Worm (Caenorhabditis elegans): ENCODE results near the gene nhr-238.

- TF ChIP-seq med-1 (GFP tag; optimal IDR thresholded peaks at IDR 0.05; ENCODE audit: insufficient read depth) (no peak), ref-1 (GFP tag; conservative IDR thresholded peaks at IDR 0.05) (no peak), flt-1 (GFP tag; IDR thresholded peaks at IDR 0.05) (no peak), T22C8.4 (GFP tag; IDR thresholded peaks at IDR 0.05) (no peak), cog-1 (tag; optimal IDR thresholded peaks at IDR 0.05) (no peak), tab-1 (GFP tag; IDR thresholded peaks at IDR 0.05) (no peak), ztf-29 (GFP tag; IDR thresholded peaks at IDR 0.05) (no peak), ztf-23 (GFP tag; IDR thresholded peaks at IDR 0.05) (no peak)
These were observed 2.5 kb upstream of the nhr-238 start, which contains the start of gene irld-17 for ce11 chrV:1631717-1632116.

Data from whole organism, midembryonic.